Worm (Caenorhabditis elegans) whole organism, L3 larva: ENCODE data around the gene T05H10.1.

Source experiments
- R02D3.7 ChIP-seq: fragments of 150-350 bp; optimal IDR thresholded peaks from 2 replicates; lab custom pipeline; 2014; ENCODE audit warnings: missing biosample characterization, missing genetic modification characterization
- ZK546.5 ChIP-seq: sonication (generic microtip); optimal IDR thresholded peaks from 2 replicates; lab custom pipeline; 2017; ENCODE audit warnings: missing biosample characterization, missing genetic modification characterization
- aly-2 ChIP-seq: fragments of 150-350 bp; optimal IDR thresholded peaks from 2 replicates; lab custom pipeline; 2014; ENCODE audit warnings: missing biosample characterization, missing genetic modification characterization
- ama-1 ChIP-seq: fragments of 150-350 bp; optimal IDR thresholded peaks from 2 replicates; lab custom pipeline; 2018
- ceh-16 ChIP-seq: sonication (generic microtip); optimal IDR thresholded peaks from 2 replicates; lab custom pipeline; 2017; ENCODE audit warnings: missing biosample characterization, missing genetic modification characterization
- ceh-28 ChIP-seq: fragments of 150-350 bp; optimal IDR thresholded peaks from 2 replicates; lab custom pipeline; 2014; ENCODE audit warnings: missing biosample characterization, missing genetic modification reagents, missing genetic modification characterization
- ceh-82 ChIP-seq: fragments of 150-350 bp; optimal IDR thresholded peaks from 2 replicates; lab custom pipeline; 2014; ENCODE audit warnings: missing biosample characterization, missing genetic modification characterization
- ceh-9 ChIP-seq: sonication (generic microtip); optimal IDR thresholded peaks from 2 replicates; lab custom pipeline; 2018; ENCODE audit warnings: missing biosample characterization, missing genetic modification characterization
- daf-12 ChIP-seq: fragments of 150-350 bp; optimal IDR thresholded peaks from 2 replicates; lab custom pipeline; 2014; ENCODE audit warnings: missing biosample characterization, missing genetic modification reagents, missing genetic modification characterization
- egl-27 ChIP-seq: sonication (generic microtip); optimal IDR thresholded peaks from 4 replicates; lab custom pipeline; 2017; ENCODE audit warnings: missing biosample characterization, missing genetic modification reagents, missing genetic modification characterization
- egl-5 ChIP-seq: fragments of 150-350 bp; optimal IDR thresholded peaks from 2 replicates; lab custom pipeline; 2017; ENCODE audit warnings: missing biosample characterization, missing genetic modification reagents, missing genetic modification characterization, inconsistent platforms
- elt-1 ChIP-seq: fragments of 150-350 bp; optimal IDR thresholded peaks from 2 replicates; lab custom pipeline; 2014; ENCODE audit warnings: missing biosample characterization, missing genetic modification characterization
- elt-2 ChIP-seq: sonication (generic microtip); optimal IDR thresholded peaks from 2 replicates; lab custom pipeline; 2016; ENCODE audit warnings: missing genetic modification reagents, mild to moderate bottlenecking, missing genetic modification characterization, missing compliant biosample characterization
- elt-3 ChIP-seq, 3 experiments: fragments of 150-350 bp in 1 of 3; sonication (generic microtip) in 2 of 3; optimal IDR thresholded peaks; 2 replicates in 2 of 3; 4 replicates in 1 of 3; lab custom pipeline; 2014 to 2017; ENCODE audit warnings: missing biosample characterization in 3 of 3, missing genetic modification characterization in 3 of 3
- eor-1 ChIP-seq, 2 experiments: fragments of 150-350 bp; optimal IDR thresholded peaks; 2 replicates each; lab custom pipeline; 2014 to 2018; ENCODE audit warnings: missing biosample characterization in 2 of 2, missing genetic modification characterization in 2 of 2
- fkh-10 ChIP-seq: sonication (generic microtip); optimal IDR thresholded peaks from 2 replicates; lab custom pipeline; 2017; ENCODE audit warnings: missing biosample characterization, missing genetic modification reagents, missing genetic modification characterization
- fkh-2 ChIP-seq: fragments of 150-350 bp; optimal IDR thresholded peaks from 2 replicates; lab custom pipeline; 2014; ENCODE audit warnings: missing biosample characterization, missing genetic modification reagents, missing genetic modification characterization
- fos-1 ChIP-seq: fragments of 150-350 bp; optimal IDR thresholded peaks from 2 replicates; lab custom pipeline; 2014; ENCODE audit warnings: missing biosample characterization, missing genetic modification characterization
- hmg-11 ChIP-seq: sonication (generic microtip); optimal IDR thresholded peaks from 2 replicates; lab custom pipeline; 2016; ENCODE audit warnings: missing genetic modification characterization, missing compliant biosample characterization
- jun-1 ChIP-seq: fragments of 150-350 bp; optimal IDR thresholded peaks from 2 replicates; lab custom pipeline; 2014; ENCODE audit warnings: missing biosample characterization, missing genetic modification reagents, missing genetic modification characterization
- lin-15B ChIP-seq: fragments of 150-350 bp; optimal IDR thresholded peaks from 2 replicates; lab custom pipeline; 2014; ENCODE audit warnings: missing biosample characterization, missing genetic modification characterization
- lin-39 ChIP-seq: fragments of 150-350 bp; optimal IDR thresholded peaks from 2 replicates; lab custom pipeline; 2018; ENCODE audit warnings: missing biosample characterization, missing genetic modification reagents, missing genetic modification characterization
- lsy-12 ChIP-seq: sonication (generic microtip); optimal IDR thresholded peaks from 2 replicates; lab custom pipeline; 2016; ENCODE audit warnings: mild to moderate bottlenecking, missing genetic modification characterization, missing compliant biosample characterization
- mdl-1 ChIP-seq: fragments of 150-350 bp; optimal IDR thresholded peaks from 2 replicates; lab custom pipeline; 2014; ENCODE audit warnings: missing biosample characterization, missing genetic modification characterization
- mml-1 ChIP-seq: fragments of 150-350 bp; sonication (generic microtip); optimal IDR thresholded peaks from 3 replicates; lab custom pipeline; 2014; ENCODE audit warnings: missing biosample characterization, missing genetic modification characterization
- nfya-1 ChIP-seq: sonication (generic microtip); optimal IDR thresholded peaks from 2 replicates; lab custom pipeline; 2017; ENCODE audit warnings: missing genetic modification characterization, mild to moderate bottlenecking, missing compliant biosample characterization, antibody characterized with exemption, moderate library complexity; ENCODE audit not compliant: insufficient read depth
- nhr-11 ChIP-seq: fragments of 150-350 bp; optimal IDR thresholded peaks from 2 replicates; lab custom pipeline; 2014; ENCODE audit warnings: missing biosample characterization, missing genetic modification characterization
- nhr-12 ChIP-seq: fragments of 150-350 bp; optimal IDR thresholded peaks from 2 replicates; lab custom pipeline; 2014; ENCODE audit warnings: missing biosample characterization, missing genetic modification characterization
- nhr-23 ChIP-seq: fragments of 150-350 bp; optimal IDR thresholded peaks from 2 replicates; lab custom pipeline; 2014; ENCODE audit warnings: missing biosample characterization, missing genetic modification reagents, missing genetic modification characterization
- nhr-237 ChIP-seq: fragments of 150-350 bp; optimal IDR thresholded peaks from 2 replicates; lab custom pipeline; 2014; ENCODE audit warnings: missing biosample characterization, missing genetic modification characterization
- nhr-25 ChIP-seq: sonication (generic microtip); optimal IDR thresholded peaks from 2 replicates; lab custom pipeline; 2017; ENCODE audit warnings: missing biosample characterization, missing genetic modification characterization
- nhr-28 ChIP-seq: fragments of 150-350 bp; optimal IDR thresholded peaks from 2 replicates; lab custom pipeline; 2014; ENCODE audit warnings: missing biosample characterization, missing genetic modification characterization
- nhr-43 ChIP-seq: sonication (generic microtip); optimal IDR thresholded peaks from 2 replicates; lab custom pipeline; 2016; ENCODE audit warnings: mild to moderate bottlenecking, missing genetic modification characterization, missing compliant biosample characterization; ENCODE audit not compliant: poor library complexity, severe bottlenecking
- nhr-67 ChIP-seq: fragments of 150-350 bp; optimal IDR thresholded peaks from 2 replicates; lab custom pipeline; 2014; ENCODE audit warnings: missing biosample characterization, missing genetic modification characterization
- nhr-76 ChIP-seq: fragments of 150-350 bp; sonication (generic microtip); optimal IDR thresholded peaks from 5 replicates; lab custom pipeline; 2014; ENCODE audit warnings: missing biosample characterization, missing genetic modification characterization
- nhr-77 ChIP-seq: fragments of 150-350 bp; optimal IDR thresholded peaks from 2 replicates; lab custom pipeline; 2014; ENCODE audit warnings: missing biosample characterization, missing genetic modification characterization
- pha-4 ChIP-seq: fragments of 150-350 bp; optimal IDR thresholded peaks from 2 replicates; lab custom pipeline; 2014; ENCODE audit warnings: missing biosample characterization, missing genetic modification reagents, missing genetic modification characterization
- pqm-1 ChIP-seq: fragments of 150-350 bp; optimal IDR thresholded peaks from 2 replicates; lab custom pipeline; 2017; ENCODE audit warnings: missing biosample characterization, missing genetic modification characterization, inconsistent platforms
- sea-2 ChIP-seq: fragments of 150-350 bp; sonication (generic microtip); optimal IDR thresholded peaks from 4 replicates; lab custom pipeline; 2014; ENCODE audit warnings: missing biosample characterization, missing genetic modification reagents, missing genetic modification characterization
- skn-1 ChIP-seq: fragments of 150-350 bp; optimal IDR thresholded peaks from 2 replicates; lab custom pipeline; 2014; ENCODE audit warnings: missing biosample characterization, missing genetic modification characterization
- snpc-4 ChIP-seq: fragments of 150-350 bp; optimal IDR thresholded peaks from 2 replicates; lab custom pipeline; 2014; ENCODE audit warnings: missing biosample characterization, missing genetic modification characterization
- tbx-2 ChIP-seq: sonication (generic microtip); optimal IDR thresholded peaks from 2 replicates; lab custom pipeline; 2016; ENCODE audit warnings: mild to moderate bottlenecking, missing genetic modification characterization, missing compliant biosample characterization
- unc-39 ChIP-seq: sonication (generic microtip); optimal IDR thresholded peaks from 4 replicates; lab custom pipeline; 2017; ENCODE audit warnings: missing biosample characterization, missing genetic modification characterization
- unc-62 ChIP-seq: fragments of 150-350 bp; sonication (generic microtip); optimal IDR thresholded peaks from 4 replicates; lab custom pipeline; 2014; ENCODE audit warnings: missing biosample characterization, missing genetic modification reagents, missing genetic modification characterization
- zag-1 ChIP-seq: fragments of 150-350 bp; optimal IDR thresholded peaks from 2 replicates; lab custom pipeline; 2014; ENCODE audit warnings: missing biosample characterization, missing genetic modification characterization
- ztf-11 ChIP-seq: fragments of 150-350 bp; optimal IDR thresholded peaks from 2 replicates; lab custom pipeline; 2014; ENCODE audit warnings: missing biosample characterization, missing genetic modification characterization
- ztf-4 ChIP-seq: fragments of 150-350 bp; optimal IDR thresholded peaks from 2 replicates; lab custom pipeline; 2014; ENCODE audit warnings: missing biosample characterization, missing genetic modification characterization

T05H10.1 gene

DNA sequence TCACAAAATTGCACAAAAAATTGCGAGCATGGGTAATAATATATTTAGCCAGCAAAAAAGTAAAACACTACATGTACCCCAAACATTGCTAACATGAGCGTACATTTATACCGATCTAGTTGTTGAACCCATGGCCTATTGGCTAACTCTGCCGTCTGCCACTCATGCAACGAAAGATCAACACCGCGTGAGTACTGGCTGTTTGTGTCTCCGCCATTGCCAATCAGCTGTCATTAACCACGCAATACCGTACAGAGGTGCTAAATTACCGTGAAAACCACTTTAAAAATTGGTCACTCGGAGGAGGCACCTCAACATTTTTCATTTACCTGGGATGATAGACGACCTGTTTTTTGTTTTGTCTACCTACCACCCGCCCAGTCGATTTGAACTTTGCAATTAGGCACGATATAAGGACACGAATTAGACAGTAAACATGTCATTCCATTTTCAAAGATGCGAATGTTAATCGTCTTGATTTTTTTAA is 33.0 kb downstream of the T05H10.1 start, which contains the start of gene K02C4.2:
Gene K02C4.2, plus strand, starts transcription at position 437 of the 487 bp plus-strand sequence.
- TF ChIP-seq nfya-1 (tag; lab: Kevin White, UChicago) = peak; percentile 73
- no peak for TF ChIP-seq fkh-2 (tag; lab: Kevin White, UChicago)
- peak; percentile 36 for TF ChIP-seq lin-15B (tag; lab: Kevin White, UChicago)
- TF ChIP-seq lin-39 (tag; lab: Kevin White, UChicago) = peak; percentile 85
- TF ChIP-seq pqm-1 (tag; lab: Kevin White, UChicago) = peak; percentile 55
- peak; percentile 86 for TF ChIP-seq lsy-12
- TF ChIP-seq nhr-23 (tag; lab: Kevin White, UChicago) = peak; percentile 55
- no peak for TF ChIP-seq nhr-11 (tag; lab: Kevin White, UChicago)
- TF ChIP-seq pha-4 = peak; percentile 82
- peak; percentile 60 for TF ChIP-seq tbx-2 (tag; lab: Kevin White, UChicago)
- peak; percentile 44 for TF ChIP-seq skn-1 (tag; lab: Kevin White, UChicago)
- TF ChIP-seq ama-1 (lab: Kevin White, UChicago) = peak; percentile 43
- TF ChIP-seq hmg-11 (tag; lab: Kevin White, UChicago) = peak; percentile 35
- peak; percentile 6 for TF ChIP-seq R02D3.7 (tag; lab: Kevin White, UChicago)
- TF ChIP-seq ceh-16 (tag; lab: Kevin White, UChicago) = peak; percentile 38
- peak; percentile 76 for TF ChIP-seq elt-2 (tag; lab: Kevin White, UChicago)
- peak in 2 of 3 experiments; percentile 18 to 56 for TF ChIP-seq elt-3 (tag; optimal IDR thresholded peaks at IDR 0.05; lab: Kevin White, UChicago)
- peak; percentile 61 for TF ChIP-seq nhr-43 (tag; lab: Kevin White, UChicago)
- no peak for TF ChIP-seq mdl-1
- TF ChIP-seq nhr-25 (tag; lab: Kevin White, UChicago) = peak; percentile 85
- TF ChIP-seq ztf-4 (tag; lab: Kevin White, UChicago) = peak; percentile 51
- TF ChIP-seq jun-1 = peak; percentile 58
- peak; percentile 67 for TF ChIP-seq egl-5 (tag; lab: Kevin White, UChicago)
- TF ChIP-seq egl-27 (tag; lab: Kevin White, UChicago) = peak; percentile 86
- TF ChIP-seq nhr-77 (tag; lab: Kevin White, UChicago) = peak; percentile 52
- TF ChIP-seq nhr-237 (tag; lab: Kevin White, UChicago) = no peak
- TF ChIP-seq zag-1 (tag; lab: Kevin White, UChicago) = no peak
- no peak for TF ChIP-seq mml-1

DNA sequence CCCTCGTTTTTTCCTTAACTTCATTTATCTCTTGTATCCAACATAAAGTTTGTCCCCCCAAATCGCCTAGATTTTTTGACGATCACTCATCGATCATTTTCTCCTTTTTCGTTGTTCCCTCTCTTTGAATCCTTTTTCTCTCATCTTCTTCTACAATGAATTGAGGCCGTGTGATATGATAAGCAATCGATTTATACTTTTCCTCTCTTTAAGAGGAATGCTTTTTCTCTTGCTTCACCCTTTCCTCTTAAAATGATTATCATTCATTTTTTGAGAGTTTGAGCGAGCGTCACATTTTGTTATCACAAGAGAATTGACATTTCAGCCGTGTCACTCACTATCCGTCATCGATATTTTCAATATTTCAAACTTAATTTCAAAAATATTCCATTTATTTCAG is 35.7 kb downstream of the T05H10.1 start, which contains the start of gene K02C4.5:
Gene K02C4.5, plus strand, starts transcription at position 395 of the 400 bp plus-strand sequence.
- TF ChIP-seq hmg-11 (tag; lab: Kevin White, UChicago) (no peak), eor-1 (tag; optimal IDR thresholded peaks at IDR 0.05; lab: Kevin White, UChicago) (no peak), fkh-2 (tag; lab: Kevin White, UChicago) (no peak), aly-2 (tag; lab: Kevin White, UChicago) (no peak), tbx-2 (tag; lab: Kevin White, UChicago) (no peak), ceh-16 (tag; lab: Kevin White, UChicago) (no peak), nhr-77 (tag; lab: Kevin White, UChicago) (no peak), fos-1 (no peak), nfya-1 (tag; lab: Kevin White, UChicago) (no peak), unc-39 (tag; lab: Kevin White, UChicago) (no peak), nhr-23 (tag; lab: Kevin White, UChicago) (peak; percentile 67), mdl-1 (no peak), R02D3.7 (tag; lab: Kevin White, UChicago) (no peak), ceh-82 (tag; lab: Kevin White, UChicago) (no peak), unc-62 (GFP tag; lab: Kevin White, UChicago) (no peak), fkh-10 (GFP tag; lab: Kevin White, UChicago) (no peak), lin-15B (tag; lab: Kevin White, UChicago) (no peak), nhr-12 (tag; lab: Kevin White, UChicago) (no peak), pqm-1 (tag; lab: Kevin White, UChicago) (peak; percentile 63), nhr-25 (tag; lab: Kevin White, UChicago) (peak; percentile 11), nhr-28 (tag; lab: Kevin White, UChicago) (no peak), jun-1 (peak; percentile 27), ceh-9 (tag; lab: Kevin White, UChicago) (no peak), ceh-28 (peak; percentile 64), lsy-12 (no peak), zag-1 (tag; lab: Kevin White, UChicago) (no peak), egl-27 (tag; lab: Kevin White, UChicago) (no peak), skn-1 (tag; lab: Kevin White, UChicago) (peak; percentile 24), ztf-11 (tag; lab: Kevin White, UChicago) (no peak), ama-1 (lab: Kevin White, UChicago) (no peak), lin-39 (tag; lab: Kevin White, UChicago) (no peak), ztf-4 (tag; lab: Kevin White, UChicago) (no peak), ZK546.5 (no peak), nhr-11 (tag; lab: Kevin White, UChicago) (no peak), snpc-4 (tag; lab: Kevin White, UChicago) (no peak), elt-2 (tag; lab: Kevin White, UChicago) (peak; percentile 83), nhr-67 (tag; lab: Kevin White, UChicago) (no peak), nhr-237 (tag; lab: Kevin White, UChicago) (no peak), elt-1 (tag; lab: Kevin White, UChicago) (no peak), nhr-76 (tag; lab: Kevin White, UChicago) (no peak), daf-12 (tag; lab: Kevin White, UChicago) (no peak), sea-2 (GFP tag; lab: Kevin White, UChicago) (no peak), nhr-43 (tag; lab: Kevin White, UChicago) (no peak), mml-1 (no peak), pha-4 (peak; percentile 12), egl-5 (tag; lab: Kevin White, UChicago) (no peak)
